Worm (Caenorhabditis elegans): ENCODE measurements around the gene C09E7.4.

ce11 chrIII:6577159-6577558, 40.4 kb upstream of the C09E7.4 start:
- TF ChIP-seq ztf-11 (tag; optimal IDR thresholded peaks at IDR 0.05) (no peak), blmp-1 (tag; optimal IDR thresholded peaks at IDR 0.05) (no peak), sptf-1 (tag; optimal IDR thresholded peaks at IDR 0.05) (no peak), unc-39 (tag; optimal IDR thresholded peaks at IDR 0.05) (no peak), bed-3 (GFP tag; optimal IDR thresholded peaks at IDR 0.05) (no peak), nhr-12 (tag; optimal IDR thresholded peaks at IDR 0.05) (no peak), hlh-1 (tag; optimal IDR thresholded peaks at IDR 0.05) (no peak), lsy-2 (tag; optimal IDR thresholded peaks at IDR 0.05) (no peak)
